Worm (Caenorhabditis elegans) whole organism, early embryonic: ENCODE measurements around the gene F28C10.3.

Experiments used
- B0310.2 ChIP-seq: sonication (generic microtip); optimal IDR thresholded peaks from 2 replicates; lab custom pipeline; 2016; ENCODE audit warnings: mild to moderate bottlenecking, missing genetic modification characterization, missing compliant biosample characterization
- F13C5.2 ChIP-seq: sonication (generic microtip); optimal IDR thresholded peaks from 2 replicates; lab custom pipeline; 2017; ENCODE audit warnings: mild to moderate bottlenecking, missing genetic modification characterization, inconsistent platforms, missing compliant biosample characterization
- ama-1 ChIP-seq: fragments of 150-350 bp; optimal IDR thresholded peaks from 2 replicates; lab custom pipeline; 2014
- ets-7 ChIP-seq: sonication (generic microtip); optimal IDR thresholded peaks from 2 replicates; lab custom pipeline; 2016; ENCODE audit warnings: missing genotype, missing genetic modification characterization, missing compliant biosample characterization
- flt-1 ChIP-seq: fragments of 200-800 bp; sonication (Bioruptor generic); IDR thresholded peaks from 2 replicates; pipeline ENCODE4 v1.3.6; 2022; ENCODE audit warnings: missing genetic modification characterization, missing compliant biosample characterization
- sea-1 ChIP-seq: fragments of 200-800 bp; sonication (Bioruptor generic); conservative IDR thresholded peaks from 2 replicates; pipeline ENCODE4 v1.3.6; 2022; ENCODE audit warnings: missing genetic modification characterization, missing compliant biosample characterization
- tra-4 ChIP-seq: sonication (generic microtip); optimal IDR thresholded peaks from 2 replicates; lab custom pipeline; 2017; ENCODE audit warnings: missing genetic modification characterization, missing compliant biosample characterization

- TF ChIP-seq ama-1 (lab: Kevin White, UChicago) (no peak), sea-1 (GFP tag; lab: Robert Waterston, UW) (no peak), F13C5.2 (no peak), tra-4 (tag; lab: Kevin White, UChicago) (no peak), ets-7 (no peak), B0310.2 (tag; lab: Kevin White, UChicago) (no peak), flt-1 (GFP tag; lab: Robert Waterston, UW) (no peak)
Measured at ce11 chrX:551175-551729, 15.6 kb upstream of the F28C10.3 start, which contains the start of gene F57C12.2.
